Fruit fly (Drosophila melanogaster): ENCODE data around the gene CG9692.

Gene CG9692

dm6 chr3L:16710258-16711020 is 5.7 kb downstream of the CG9692 start (continued):
- no peak for TF ChIP-seq yki (optimal IDR thresholded peaks at IDR 0.05)
- TF ChIP-seq Mes4 (GFP tag; optimal IDR thresholded peaks at IDR 0.05): no peak
- no peak for TF ChIP-seq otp (GFP tag; IDR thresholded peaks at IDR 0.05)
- TF ChIP-seq H2.0 (GFP tag; IDR thresholded peaks at IDR 0.05): no peak
- peak; percentile 69 for TF ChIP-seq CG11504 (tag; optimal IDR thresholded peaks at IDR 0.05)
- no peak for TF ChIP-seq Nf-YB (GFP tag; optimal IDR thresholded peaks at IDR 0.05)
- TF ChIP-seq H15 (GFP tag; IDR thresholded peaks at IDR 0.05): no peak
- no peak for TF ChIP-seq tna (GFP tag; IDR thresholded peaks at IDR 0.05; ENCODE audit: partially characterized antibody)
- TF ChIP-seq CG10431 (GFP tag; optimal IDR thresholded peaks at IDR 0.05): no peak
- TF ChIP-seq Ptx1 (GFP tag; IDR thresholded peaks at IDR 0.05): peak; percentile 72
- TF ChIP-seq lola (GFP tag; optimal IDR thresholded peaks at IDR 0.05): peak in 1 of 3 experiments; percentile 12
- peak; percentile 45 for TF ChIP-seq fd96Cb (tag; optimal IDR thresholded peaks at IDR 0.05)
- TF ChIP-seq Optix (GFP tag; IDR thresholded peaks at IDR 0.05): peak; percentile 21; the same call in 1 of the 3 replicates
- no peak for TF ChIP-seq pan (optimal IDR thresholded peaks at IDR 0.05)
- TF ChIP-seq pan (GFP tag; optimal IDR thresholded peaks at IDR 0.05 in 1 of 2, IDR thresholded peaks at IDR 0.05 in 1 of 2): peak in 1 of 2 experiments; percentile 28
- no peak for TF ChIP-seq NK7.1 (GFP tag; optimal IDR thresholded peaks at IDR 0.05)
- no peak for TF ChIP-seq shn (GFP tag; optimal IDR thresholded peaks at IDR 0.05)
- TF ChIP-seq NC2α (GFP tag; optimal IDR thresholded peaks at IDR 0.05): no peak
- no peak for TF ChIP-seq CG7963 (GFP tag; IDR thresholded peaks at IDR 0.05; ENCODE audit: partially characterized antibody)
- no peak for TF ChIP-seq Dref (GFP tag; IDR thresholded peaks at IDR 0.05)
- TF ChIP-seq Nf-YC (tag; optimal IDR thresholded peaks at IDR 0.05): peak; percentile 39
- peak; percentile 19 for TF ChIP-seq CG14710 (tag; optimal IDR thresholded peaks at IDR 0.05)
- TF ChIP-seq al (GFP tag; IDR thresholded peaks at IDR 0.05): 0 out of 2 replicates have a peak, but pooled peaks have one; percentile 41
- TF ChIP-seq Taf1 (GFP tag; IDR thresholded peaks at IDR 0.05): peak; percentile 9; the same call in 1 of the 2 replicates
- TF ChIP-seq MTF-1 (GFP tag; optimal IDR thresholded peaks at IDR 0.05; ENCODE audit: borderline replicate concordance): no peak
- TF ChIP-seq exex (tag; optimal IDR thresholded peaks at IDR 0.05): no peak
- peak; percentile 3 for TF ChIP-seq CG16815 (GFP tag; optimal IDR thresholded peaks at IDR 0.05)
- TF ChIP-seq ewg (GFP tag; optimal IDR thresholded peaks at IDR 0.05): no peak
- TF ChIP-seq dmrt99B (tag; optimal IDR thresholded peaks at IDR 0.05): peak; percentile 53
- TF ChIP-seq sna (GFP tag; IDR thresholded peaks at IDR 0.05; ENCODE audit: partially characterized antibody): no peak
- peak; percentile 60 for TF ChIP-seq CG6689 (GFP tag; IDR thresholded peaks at IDR 0.05)
- TF ChIP-seq CG8924 (tag; optimal IDR thresholded peaks at IDR 0.05): peak; percentile 68
- 0 out of 2 replicates have a peak, but pooled peaks have one; percentile 18 for TF ChIP-seq CG11085 (GFP tag; IDR thresholded peaks at IDR 0.05)
- TF ChIP-seq CG18619 (GFP tag; optimal IDR thresholded peaks at IDR 0.05): no peak
- TF ChIP-seq p53 (GFP tag; optimal IDR thresholded peaks at IDR 0.05): no peak
- no peak for TF ChIP-seq CG12769 (tag; optimal IDR thresholded peaks at IDR 0.05)
- peak; percentile 12 for TF ChIP-seq Sox102F (GFP tag; optimal IDR thresholded peaks at IDR 0.05)
- no peak for TF ChIP-seq gt (GFP tag; IDR thresholded peaks at IDR 0.05)
- TF ChIP-seq phol (tag; optimal IDR thresholded peaks at IDR 0.05): peak; percentile 50
- no peak for TF ChIP-seq pnt (GFP tag; optimal IDR thresholded peaks at IDR 0.05)
- TF ChIP-seq ato (GFP tag; IDR thresholded peaks at IDR 0.05; ENCODE audit: partially characterized antibody): no peak
- no peak for TF ChIP-seq CG14860 (GFP tag; IDR thresholded peaks at IDR 0.05; ENCODE audit: partially characterized antibody)
- TF ChIP-seq pita (GFP tag; optimal IDR thresholded peaks at IDR 0.05): no peak
- TF ChIP-seq mirr (GFP tag; optimal IDR thresholded peaks at IDR 0.05): no peak
- 0 out of 3 replicates have a peak, but pooled peaks have one; percentile 39 for TF ChIP-seq so (GFP tag; IDR thresholded peaks at IDR 0.05)
- no peak; the same call in 2 of the 3 replicates for TF ChIP-seq sr (GFP tag; IDR thresholded peaks at IDR 0.05)
- no peak for TF ChIP-seq CG16779 (GFP tag; IDR thresholded peaks at IDR 0.05)
- no peak for TF ChIP-seq Antp (GFP tag; optimal IDR thresholded peaks at IDR 0.05)
- no peak for TF ChIP-seq fu2 (GFP tag; optimal IDR thresholded peaks at IDR 0.05)

Measured in whole organism, embryonic.